Fruit fly (Drosophila melanogaster): ENCODE data around the gene CG10591.
A peak's percentile ranks its signal among the peaks of the same experiment; 100 is the strongest.

The CG10591 gene

dm6 chr3L:5577250-5578138 is 22.0 kb downstream of the CG10591 start, which contains the start of gene Msr-110 (continued):
- TF ChIP-seq dimm (GFP tag; IDR thresholded peaks at IDR 0.05), result peak; percentile 21; the same call in 1 of the 2 replicates
- TF ChIP-seq HHEX (GFP tag; optimal IDR thresholded peaks at IDR 0.05), result peak; percentile 89
- peak; percentile 74 for TF ChIP-seq Hand (GFP tag; optimal IDR thresholded peaks at IDR 0.05)
- TF ChIP-seq Meics (GFP tag; optimal IDR thresholded peaks at IDR 0.05), result peak; percentile 92
- peak; percentile 23 for TF ChIP-seq CG17612 (GFP tag; IDR thresholded peaks at IDR 0.05)
- peak; percentile 86 for TF ChIP-seq Aef1 (GFP tag; IDR thresholded peaks at IDR 0.05)
- peak; percentile 94 for TF ChIP-seq sob (GFP tag; IDR thresholded peaks at IDR 0.05)
- TF ChIP-seq ATbp (GFP tag; optimal IDR thresholded peaks at IDR 0.05), result peak; percentile 87
- peak; percentile 60 for TF ChIP-seq CG7928 (GFP tag; optimal IDR thresholded peaks at IDR 0.05)
- TF ChIP-seq CG11695 (GFP tag; IDR thresholded peaks at IDR 0.05), result peak; percentile 90
- TF ChIP-seq Hr3 (GFP tag; optimal IDR thresholded peaks at IDR 0.05), result peak; percentile 84
- TF ChIP-seq dysf (GFP tag; IDR thresholded peaks at IDR 0.05), result peak; percentile 95
- peak; percentile 45 for TF ChIP-seq disco-r (GFP tag; optimal IDR thresholded peaks at IDR 0.05)
- TF ChIP-seq CG5953 (GFP tag; IDR thresholded peaks at IDR 0.05), result peak; percentile 69
- no peak for TF ChIP-seq HLH4C (GFP tag; IDR thresholded peaks at IDR 0.05; ENCODE audit: partially characterized antibody)
- TF ChIP-seq NFAT (GFP tag; IDR thresholded peaks at IDR 0.05), result peak; percentile 88
- peak; percentile 52; the same call in 2 of the 3 replicates for TF ChIP-seq CG6175 (GFP tag; IDR thresholded peaks at IDR 0.05)
- TF ChIP-seq cas (GFP tag; IDR thresholded peaks at IDR 0.05), result peak; percentile 70
- TF ChIP-seq CG11723 (GFP tag; optimal IDR thresholded peaks at IDR 0.05), result peak; percentile 70
- peak; percentile 80 to 93 for TF ChIP-seq Hr51 (GFP tag; optimal IDR thresholded peaks at IDR 0.05)
- TF ChIP-seq CG15514 (GFP tag; optimal IDR thresholded peaks at IDR 0.05), result peak; percentile 70
- peak; percentile 81 for TF ChIP-seq CG6272 (GFP tag; IDR thresholded peaks at IDR 0.05)
- peak; percentile 12 for TF ChIP-seq NC2α (GFP tag; optimal IDR thresholded peaks at IDR 0.05)
- peak; percentile 86 for TF ChIP-seq CG4730 (GFP tag; IDR thresholded peaks at IDR 0.05)
- TF ChIP-seq CG6813 (GFP tag; optimal IDR thresholded peaks at IDR 0.05), result peak; percentile 83
- TF ChIP-seq CG12391 (tag; optimal IDR thresholded peaks at IDR 0.05), result peak; percentile 89
- TF ChIP-seq Max (GFP tag; optimal IDR thresholded peaks at IDR 0.05), result peak; percentile 64
- TF ChIP-seq CG6689 (GFP tag; IDR thresholded peaks at IDR 0.05), result peak; percentile 89
- TF ChIP-seq Blimp-1 (GFP tag; optimal IDR thresholded peaks at IDR 0.05), result peak; percentile 88
- peak; percentile 68 for TF ChIP-seq slou (GFP tag; optimal IDR thresholded peaks at IDR 0.05)
- TF ChIP-seq seq (GFP tag; IDR thresholded peaks at IDR 0.05), result peak; percentile 92
- TF ChIP-seq her (GFP tag; optimal IDR thresholded peaks at IDR 0.05), result peak; percentile 34
- peak; percentile 88 for TF ChIP-seq CG11247 (GFP tag; IDR thresholded peaks at IDR 0.05)
- TF ChIP-seq CG4820 (GFP tag; optimal IDR thresholded peaks at IDR 0.05), result peak; percentile 76
- peak; percentile 67 for TF ChIP-seq trem (tag; optimal IDR thresholded peaks at IDR 0.05)
- TF ChIP-seq CG18764 (GFP tag; optimal IDR thresholded peaks at IDR 0.05), result peak; percentile 71
- peak; percentile 68 for TF ChIP-seq CG1602 (GFP tag; optimal IDR thresholded peaks at IDR 0.05)
- TF ChIP-seq stc (GFP tag; IDR thresholded peaks at IDR 0.05), result peak; percentile 87
- TF ChIP-seq H15 (GFP tag; IDR thresholded peaks at IDR 0.05), result peak; percentile 84
- no peak for TF ChIP-seq prd (optimal IDR thresholded peaks at IDR 0.05)
- peak; percentile 89 for TF ChIP-seq prd (GFP tag; IDR thresholded peaks at IDR 0.05)
- TF ChIP-seq CG31365 (tag; optimal IDR thresholded peaks at IDR 0.05), result peak; percentile 56
- TF ChIP-seq CG1603 (tag; optimal IDR thresholded peaks at IDR 0.05), result peak; percentile 80
- no peak for TF ChIP-seq Sin3A (optimal IDR thresholded peaks at IDR 0.05)
- TF ChIP-seq Fer2 (tag; optimal IDR thresholded peaks at IDR 0.05), result peak; percentile 89
- peak; percentile 66 for TF ChIP-seq btn (GFP tag; optimal IDR thresholded peaks at IDR 0.05)
- TF ChIP-seq nerfin-1 (tag; optimal IDR thresholded peaks at IDR 0.05), result peak; percentile 84
- peak; percentile 85 for TF ChIP-seq Ssrp (tag; optimal IDR thresholded peaks at IDR 0.05)
- TF ChIP-seq CG7987 (GFP tag; optimal IDR thresholded peaks at IDR 0.05), result peak; percentile 69
